Worm (Caenorhabditis elegans) whole organism, early embryonic: ENCODE data around the gene ucr-1.

Source experiments
- ama-1 ChIP-seq: fragments of 150-350 bp; optimal IDR thresholded peaks from 2 replicates; lab custom pipeline; 2014
- tbx-11 ChIP-seq: fragments of 200-800 bp; sonication (Bioruptor generic); IDR thresholded peaks from 2 replicates; pipeline ENCODE4 v1.3.6; 2022; ENCODE audit warnings: missing genetic modification characterization, missing compliant biosample characterization
- tra-4 ChIP-seq: sonication (generic microtip); optimal IDR thresholded peaks from 2 replicates; lab custom pipeline; 2017; ENCODE audit warnings: missing genetic modification characterization, missing compliant biosample characterization

DNA sequence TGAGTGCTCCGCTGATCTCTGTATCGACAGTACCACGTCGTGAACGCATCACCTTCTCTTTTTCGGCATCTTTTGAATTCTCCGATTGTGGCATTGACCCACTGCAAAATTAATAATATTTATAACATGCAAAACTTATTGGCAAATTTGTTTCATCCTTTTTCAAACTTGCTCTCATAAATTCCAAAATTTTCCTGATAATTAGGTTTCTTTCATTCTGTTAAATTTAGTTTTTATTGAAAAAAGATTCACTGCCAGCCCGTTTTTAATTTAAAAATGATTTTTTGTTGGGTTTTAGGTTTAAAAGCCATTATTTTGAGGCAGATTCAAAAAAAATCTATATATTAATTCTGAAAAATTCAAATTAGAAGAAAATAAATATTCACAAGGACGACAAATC, 8.0 kb downstream of the ucr-1 start, which contains the start of gene wdr-37:
- TF ChIP-seq ama-1 (lab: Kevin White, UChicago) (no peak), tra-4 (tag; lab: Kevin White, UChicago) (no peak), tbx-11 (GFP tag; lab: Robert Waterston, UW) (no peak)
